Fruit fly (Drosophila melanogaster): Measurements from ENCODE around the gene pigs.

dm6 chrX:6573799-6574198 is 26.1 kb upstream of the pigs start:
- no peak for TF ChIP-seq dl (GFP tag; optimal IDR thresholded peaks at IDR 0.05; ENCODE audit: insufficient read depth in 1 of 2, partially characterized antibody in 2 of 2)
- TF ChIP-seq CG32264 (GFP tag; optimal IDR thresholded peaks at IDR 0.05): no peak
- no peak for TF ChIP-seq pan (optimal IDR thresholded peaks at IDR 0.05)
- TF ChIP-seq foxo (GFP tag; optimal IDR thresholded peaks at IDR 0.05): peak in 1 of 2 experiments; percentile 36
- TF ChIP-seq Sp1 (GFP tag; optimal IDR thresholded peaks at IDR 0.05): peak; percentile 49
- no peak for TF ChIP-seq sv (GFP tag; optimal IDR thresholded peaks at IDR 0.05)
